Worm (Caenorhabditis elegans): ENCODE measurements around the gene clec-80.

Gene clec-80

DNA sequence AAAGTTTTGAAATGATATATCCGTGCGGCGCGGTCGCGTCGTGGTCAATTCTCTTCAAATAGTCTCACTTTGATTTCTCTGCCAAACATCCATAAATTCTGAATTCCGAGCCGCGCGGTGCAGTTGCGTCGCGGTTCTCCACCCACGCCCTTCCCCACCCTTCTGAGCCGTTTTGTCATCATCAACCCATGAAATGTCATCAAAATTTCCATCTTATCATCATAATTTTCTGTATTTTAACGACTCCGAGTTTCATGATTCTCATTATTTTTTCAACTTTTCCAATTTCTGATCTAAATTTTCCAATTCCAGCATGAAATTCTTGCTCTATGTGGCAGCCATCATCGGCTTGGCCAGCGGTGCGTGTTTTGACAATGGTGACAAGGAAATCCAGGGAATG, 18.6 kb downstream of the clec-80 start, which contains the start of gene clec-84:
Gene clec-84 (plus strand): TSS at position 301 of the 400 bp plus-strand sequence.
- TF ChIP-seq ztf-23 (GFP tag; IDR thresholded peaks at IDR 0.05): no peak
- no peak for TF ChIP-seq ztf-29 (GFP tag; IDR thresholded peaks at IDR 0.05)
- no peak for TF ChIP-seq med-1 (GFP tag; optimal IDR thresholded peaks at IDR 0.05; ENCODE audit: insufficient read depth)
- no peak for TF ChIP-seq flt-1 (GFP tag; IDR thresholded peaks at IDR 0.05)
- no peak for TF ChIP-seq T22C8.4 (GFP tag; IDR thresholded peaks at IDR 0.05)
- no peak for TF ChIP-seq ref-1 (GFP tag; conservative IDR thresholded peaks at IDR 0.05)
- no peak for TF ChIP-seq tab-1 (GFP tag; IDR thresholded peaks at IDR 0.05)
- no peak for TF ChIP-seq cog-1 (tag; optimal IDR thresholded peaks at IDR 0.05)
- TF ChIP-seq klf-2 (GFP tag; conservative IDR thresholded peaks at IDR 0.05): no peak

DNA sequence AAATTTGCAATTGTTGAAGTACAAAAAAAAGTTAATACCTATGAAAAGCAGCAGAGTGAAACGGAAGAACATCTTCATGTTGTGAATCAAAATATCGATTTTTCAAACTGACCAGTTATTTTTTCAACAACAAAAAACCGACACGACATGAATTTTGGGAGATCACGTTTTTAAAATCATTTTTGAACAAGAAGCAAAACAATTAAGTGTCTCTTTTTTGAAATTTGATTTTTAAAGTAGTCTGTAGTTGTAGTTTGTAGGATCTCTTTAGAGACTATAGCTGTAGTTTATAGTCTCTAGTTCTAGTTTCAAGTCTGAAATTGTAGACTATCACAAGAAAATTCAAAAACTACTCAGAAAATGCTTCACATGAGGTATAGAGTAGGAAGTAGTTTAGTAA, 20.3 kb downstream of the clec-80 start, which contains the start of gene Y54G2A.15:
Gene Y54G2A.15 (minus strand): TSS at position 101 of the 400 bp plus-strand sequence.
- no peak for TF ChIP-seq klf-2 (GFP tag; conservative IDR thresholded peaks at IDR 0.05)
- TF ChIP-seq tab-1 (GFP tag; IDR thresholded peaks at IDR 0.05): no peak
- no peak for TF ChIP-seq ztf-29 (GFP tag; IDR thresholded peaks at IDR 0.05)
- no peak for TF ChIP-seq cog-1 (tag; optimal IDR thresholded peaks at IDR 0.05)
- TF ChIP-seq flt-1 (GFP tag; IDR thresholded peaks at IDR 0.05): no peak
- no peak for TF ChIP-seq T22C8.4 (GFP tag; IDR thresholded peaks at IDR 0.05)
- no peak for TF ChIP-seq ref-1 (GFP tag; conservative IDR thresholded peaks at IDR 0.05)
- no peak for TF ChIP-seq ztf-23 (GFP tag; IDR thresholded peaks at IDR 0.05)
- TF ChIP-seq med-1 (GFP tag; optimal IDR thresholded peaks at IDR 0.05; ENCODE audit: insufficient read depth): no peak

- TF ChIP-seq tab-1 (GFP tag; IDR thresholded peaks at IDR 0.05): no peak
- no peak for TF ChIP-seq klf-2 (GFP tag; conservative IDR thresholded peaks at IDR 0.05)
- TF ChIP-seq T22C8.4 (GFP tag; IDR thresholded peaks at IDR 0.05): no peak
- TF ChIP-seq ztf-29 (GFP tag; IDR thresholded peaks at IDR 0.05): no peak
- TF ChIP-seq ztf-23 (GFP tag; IDR thresholded peaks at IDR 0.05): no peak
- TF ChIP-seq ref-1 (GFP tag; conservative IDR thresholded peaks at IDR 0.05): no peak
- TF ChIP-seq flt-1 (GFP tag; IDR thresholded peaks at IDR 0.05): no peak
- TF ChIP-seq med-1 (GFP tag; optimal IDR thresholded peaks at IDR 0.05; ENCODE audit: insufficient read depth): no peak
- TF ChIP-seq cog-1 (tag; optimal IDR thresholded peaks at IDR 0.05): no peak
Observed at ce11 chrIV:2846264-2846663, 22.7 kb downstream of the clec-80 start, which contains the start of gene Y54G2A.40. Gene Y54G2A.40 (plus strand): TSS chrIV:2846476.

- TF ChIP-seq ztf-23 (GFP tag; IDR thresholded peaks at IDR 0.05): no peak
- no peak for TF ChIP-seq T22C8.4 (GFP tag; IDR thresholded peaks at IDR 0.05)
- TF ChIP-seq tab-1 (GFP tag; IDR thresholded peaks at IDR 0.05): no peak
- no peak for TF ChIP-seq ztf-29 (GFP tag; IDR thresholded peaks at IDR 0.05)
- TF ChIP-seq cog-1 (tag; optimal IDR thresholded peaks at IDR 0.05): no peak
- no peak for TF ChIP-seq ref-1 (GFP tag; conservative IDR thresholded peaks at IDR 0.05)
- TF ChIP-seq klf-2 (GFP tag; conservative IDR thresholded peaks at IDR 0.05): no peak
- TF ChIP-seq med-1 (GFP tag; optimal IDR thresholded peaks at IDR 0.05; ENCODE audit: insufficient read depth): no peak
Observed at ce11 chrIV:2849269-2849668, 25.7 kb downstream of the clec-80 start.

- no peak for TF ChIP-seq med-1 (GFP tag; optimal IDR thresholded peaks at IDR 0.05; ENCODE audit: insufficient read depth)
Observed at ce11 chrIV:2850586-2850985, 27.0 kb downstream of the clec-80 start, which contains the start of gene clec-85. Gene clec-85 (plus strand): TSS chrIV:2850886.

- TF ChIP-seq tab-1 (GFP tag; IDR thresholded peaks at IDR 0.05) (no peak), ztf-23 (GFP tag; IDR thresholded peaks at IDR 0.05) (no peak), T22C8.4 (GFP tag; IDR thresholded peaks at IDR 0.05) (no peak), klf-2 (GFP tag; conservative IDR thresholded peaks at IDR 0.05) (no peak), med-1 (GFP tag; optimal IDR thresholded peaks at IDR 0.05; ENCODE audit: insufficient read depth) (no peak), ztf-29 (GFP tag; IDR thresholded peaks at IDR 0.05) (no peak)
Observed at ce11 chrIV:2851625-2852024, 28.1 kb downstream of the clec-80 start.

- TF ChIP-seq ztf-23 (GFP tag; IDR thresholded peaks at IDR 0.05) (no peak), cog-1 (tag; optimal IDR thresholded peaks at IDR 0.05) (no peak), ref-1 (GFP tag; conservative IDR thresholded peaks at IDR 0.05) (no peak), klf-2 (GFP tag; conservative IDR thresholded peaks at IDR 0.05) (no peak), ztf-29 (GFP tag; IDR thresholded peaks at IDR 0.05) (no peak), med-1 (GFP tag; optimal IDR thresholded peaks at IDR 0.05; ENCODE audit: insufficient read depth) (no peak), T22C8.4 (GFP tag; IDR thresholded peaks at IDR 0.05) (no peak), flt-1 (GFP tag; IDR thresholded peaks at IDR 0.05) (no peak), tab-1 (GFP tag; IDR thresholded peaks at IDR 0.05) (no peak)
Observed at ce11 chrIV:2853164-2853563, 29.6 kb downstream of the clec-80 start, which contains the start of gene Y54G2A.49. Gene Y54G2A.49 (minus strand): TSS chrIV:2853264.

DNA sequence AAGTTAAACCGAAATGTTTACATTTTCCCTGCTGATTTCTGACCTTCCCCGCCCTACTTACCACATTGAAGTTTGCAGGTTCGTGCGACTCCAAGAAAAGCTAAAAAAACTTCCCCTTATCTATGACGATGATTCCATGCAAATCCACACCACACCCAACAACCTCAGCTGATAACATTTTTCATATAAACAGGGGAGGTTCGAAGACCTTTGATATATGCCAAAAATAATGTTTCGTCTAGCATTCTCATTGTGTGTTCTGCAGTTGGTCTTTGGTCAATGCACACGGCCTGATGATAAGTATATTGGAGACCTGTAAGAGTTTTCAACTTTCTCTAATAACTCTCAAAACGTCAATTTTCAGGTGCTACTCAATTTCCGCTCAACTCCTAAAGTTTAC, 30.6 kb downstream of the clec-80 start:
- TF ChIP-seq ref-1 (GFP tag; conservative IDR thresholded peaks at IDR 0.05): no peak
- TF ChIP-seq tab-1 (GFP tag; IDR thresholded peaks at IDR 0.05): no peak
- no peak for TF ChIP-seq ztf-23 (GFP tag; IDR thresholded peaks at IDR 0.05)
- no peak for TF ChIP-seq cog-1 (tag; optimal IDR thresholded peaks at IDR 0.05)
- TF ChIP-seq med-1 (GFP tag; optimal IDR thresholded peaks at IDR 0.05; ENCODE audit: insufficient read depth): no peak

DNA sequence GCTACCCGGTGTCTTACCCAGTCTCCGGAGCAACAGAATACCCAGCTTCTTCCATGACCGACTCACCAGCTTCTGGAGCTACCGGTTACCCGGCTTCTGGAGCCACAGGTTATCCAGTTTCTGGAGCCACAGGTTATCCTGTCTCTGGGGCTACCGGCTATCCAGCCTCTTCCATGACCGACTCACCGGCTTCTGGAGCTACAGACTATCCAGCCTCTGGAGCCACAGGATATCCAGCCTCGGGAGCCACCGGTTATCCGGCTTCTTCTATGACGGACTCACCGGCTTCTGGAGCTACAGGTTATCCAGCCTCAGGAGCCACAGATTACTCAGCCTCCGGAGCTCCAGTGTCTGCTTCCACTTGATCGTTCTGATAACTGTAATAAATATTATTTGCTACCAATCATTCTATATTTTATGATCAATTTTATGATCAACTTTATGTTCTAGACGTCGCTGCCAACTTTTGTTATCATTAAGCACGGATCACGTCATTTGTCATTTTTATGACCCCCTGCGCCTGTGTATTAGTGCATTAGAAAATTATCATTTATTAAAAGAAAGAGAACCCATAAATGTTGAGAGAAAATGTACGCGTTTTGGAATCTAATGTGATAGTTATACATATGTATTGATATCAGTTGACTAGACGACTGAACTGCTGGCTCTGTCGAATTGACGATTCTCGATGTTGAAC, 31.7 kb downstream of the clec-80 start:
- TF ChIP-seq ztf-23 (GFP tag; IDR thresholded peaks at IDR 0.05): no peak
- TF ChIP-seq cog-1 (tag; optimal IDR thresholded peaks at IDR 0.05): no peak
- no peak for TF ChIP-seq ref-1 (GFP tag; conservative IDR thresholded peaks at IDR 0.05)
- no peak for TF ChIP-seq med-1 (GFP tag; optimal IDR thresholded peaks at IDR 0.05; ENCODE audit: insufficient read depth)
- no peak for TF ChIP-seq klf-2 (GFP tag; conservative IDR thresholded peaks at IDR 0.05)
- no peak for TF ChIP-seq flt-1 (GFP tag; IDR thresholded peaks at IDR 0.05)
- no peak for TF ChIP-seq ztf-29 (GFP tag; IDR thresholded peaks at IDR 0.05)
- no peak for TF ChIP-seq tab-1 (GFP tag; IDR thresholded peaks at IDR 0.05)
- no peak for TF ChIP-seq T22C8.4 (GFP tag; IDR thresholded peaks at IDR 0.05)

DNA sequence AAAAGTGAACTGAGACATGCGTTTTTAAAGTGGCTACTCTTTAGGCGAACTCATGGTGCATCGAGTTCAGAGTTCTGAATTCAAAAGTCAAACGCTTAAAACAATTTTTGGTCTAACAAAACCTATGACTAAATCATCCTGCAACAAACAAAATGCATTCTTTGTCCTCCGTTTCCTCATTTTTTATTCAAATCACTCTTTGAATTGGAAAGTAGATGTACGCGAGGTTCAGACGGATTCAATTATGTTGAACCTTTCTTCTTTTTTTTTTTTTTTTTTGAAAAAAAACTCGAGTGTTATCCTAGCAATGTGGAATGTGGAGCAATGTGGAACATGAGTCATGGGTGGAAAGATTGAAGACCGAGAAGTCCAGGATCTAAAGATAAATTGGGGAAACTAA, 35.2 kb downstream of the clec-80 start:
- TF ChIP-seq ztf-29 (GFP tag; IDR thresholded peaks at IDR 0.05) (no peak), ref-1 (GFP tag; conservative IDR thresholded peaks at IDR 0.05) (no peak)
